Worm (Caenorhabditis elegans) whole organism, L4 larva: ENCODE results near the gene F54D5.23.

ENCODE experiments used
- D1046.2 ChIP-seq: fragments of 200-800 bp; sonication (Bioruptor generic); IDR thresholded peaks from 2 replicates; pipeline ENCODE4 v1.3.6; 2022; ENCODE audit warnings: missing genetic modification characterization, missing compliant biosample characterization
- F49E8.2 ChIP-seq: sonication (generic microtip); optimal IDR thresholded peaks from 2 replicates; lab custom pipeline; 2016; ENCODE audit warnings: missing compliant biosample characterization, mild to moderate bottlenecking, missing genetic modification characterization, borderline replicate concordance
- Y48G9A.11 ChIP-seq: fragments of 200-800 bp; sonication (Bioruptor generic); IDR thresholded peaks from 2 replicates; pipeline ENCODE4 v1.3.6; 2022; ENCODE audit warnings: missing genetic modification reagents, missing genetic modification characterization, missing compliant biosample characterization
- ama-1 ChIP-seq: fragments of 150-350 bp; optimal IDR thresholded peaks from 2 replicates; lab custom pipeline; 2014; ENCODE audit warnings: inconsistent platforms, mixed read lengths
- arid-1 ChIP-seq: fragments of 200-800 bp; sonication (Bioruptor generic); conservative IDR thresholded peaks from 2 replicates; pipeline ENCODE4 v1.3.6; 2022; ENCODE audit warnings: missing genetic modification reagents, missing genetic modification characterization, missing compliant biosample characterization
- ceh-20 ChIP-seq: fragments of 200-800 bp; sonication (Bioruptor generic); IDR thresholded peaks from 2 replicates; pipeline ENCODE4 v1.3.6; 2022; ENCODE audit warnings: missing genetic modification reagents, missing genetic modification characterization, missing compliant biosample characterization
- ceh-44 ChIP-seq: fragments of 200-800 bp; sonication (Bioruptor generic); IDR thresholded peaks from 2 replicates; pipeline ENCODE4 v1.3.6; 2022; ENCODE audit warnings: missing genetic modification reagents, missing genetic modification characterization, missing compliant biosample characterization
- ceh-82 ChIP-seq: sonication (generic microtip); optimal IDR thresholded peaks from 2 replicates; lab custom pipeline; 2017; ENCODE audit warnings: missing biosample characterization, missing genetic modification characterization
- ctbp-1 ChIP-seq: fragments of 200-800 bp; sonication (Bioruptor generic); IDR thresholded peaks from 2 replicates; pipeline ENCODE4 v1.3.6; 2022; ENCODE audit warnings: missing genetic modification reagents, missing genetic modification characterization, missing compliant biosample characterization
- daf-16 ChIP-seq, 3 experiments: sonication (generic microtip); optimal IDR thresholded peaks; 2 replicates each; lab custom pipeline; 2016 to 2017; ENCODE audit warnings: missing genetic modification characterization in 3 of 3, missing genetic modification reagents in 3 of 3, mild to moderate bottlenecking in 2 of 3, missing compliant biosample characterization in 2 of 3, missing biosample characterization in 1 of 3, moderate library complexity in 1 of 3
- daf-19 ChIP-seq: fragments of 200-800 bp; sonication (Bioruptor generic); conservative IDR thresholded peaks from 2 replicates; pipeline ENCODE4 v1.3.6; 2022; ENCODE audit warnings: missing genetic modification characterization, missing compliant biosample characterization
- dmd-6 ChIP-seq: fragments of 200-800 bp; sonication (Bioruptor generic); IDR thresholded peaks from 2 replicates; pipeline ENCODE4 v1.3.6; 2022; ENCODE audit warnings: missing genetic modification reagents, missing genetic modification characterization, missing compliant biosample characterization
- dmd-9 ChIP-seq: fragments of 200-800 bp; sonication (Bioruptor generic); IDR thresholded peaks from 2 replicates; pipeline ENCODE4 v1.3.6; 2022; ENCODE audit warnings: missing genetic modification reagents, missing genetic modification characterization, missing compliant biosample characterization
- dpl-1 ChIP-seq: fragments of 150-350 bp; optimal IDR thresholded peaks from 2 replicates; lab custom pipeline; 2014; ENCODE audit warnings: missing biosample characterization, missing genetic modification reagents, missing genetic modification characterization
- dve-1 ChIP-seq: sonication (generic microtip); optimal IDR thresholded peaks from 2 replicates; lab custom pipeline; 2017; ENCODE audit warnings: antibody characterized with exemption, mild to moderate bottlenecking, missing genetic modification characterization, missing compliant biosample characterization; ENCODE audit not compliant: insufficient read depth
- gei-8 ChIP-seq: fragments of 200-800 bp; sonication (Bioruptor generic); optimal IDR thresholded peaks from 2 replicates; lab custom pipeline; 2018; ENCODE audit warnings: mild to moderate bottlenecking, missing genetic modification characterization, missing compliant biosample characterization
- hlh-11 ChIP-seq: fragments of 200-800 bp; sonication (Bioruptor generic); optimal IDR thresholded peaks from 2 replicates; lab custom pipeline; 2018; ENCODE audit warnings: mild to moderate bottlenecking, missing genetic modification characterization, missing compliant biosample characterization
- hlh-30 ChIP-seq: sonication (generic microtip); optimal IDR thresholded peaks from 2 replicates; lab custom pipeline; 2017; ENCODE audit warnings: antibody characterized with exemption, mild to moderate bottlenecking, missing genetic modification characterization, missing compliant biosample characterization; ENCODE audit not compliant: insufficient read depth
- lim-7 ChIP-seq: fragments of 200-800 bp; sonication (Bioruptor generic); IDR thresholded peaks from 2 replicates; pipeline ENCODE4 v1.3.6; 2022; ENCODE audit warnings: missing genetic modification characterization, missing compliant biosample characterization
- lin-15B ChIP-seq: fragments of 150-350 bp; sonication (generic microtip); optimal IDR thresholded peaks from 3 replicates; lab custom pipeline; 2014; ENCODE audit warnings: missing biosample characterization, missing genetic modification characterization
- lin-38 ChIP-seq: fragments of 200-800 bp; sonication (Bioruptor generic); IDR thresholded peaks from 2 replicates; pipeline ENCODE4 v1.3.6; 2022; ENCODE audit warnings: missing genetic modification reagents, missing genetic modification characterization, missing compliant biosample characterization
- lsy-2 ChIP-seq, 2 experiments: fragments of 150-350 bp in 1 of 2; sonication (generic microtip) in 1 of 2; optimal IDR thresholded peaks; 2 replicates each; lab custom pipeline; 2014 to 2017; ENCODE audit warnings: missing biosample characterization in 2 of 2, missing genetic modification characterization in 2 of 2
- madf-5 ChIP-seq, 2 experiments: fragments of 200-800 bp; sonication (Bioruptor generic); IDR thresholded peaks; 2 replicates each; pipeline ENCODE4 v1.3.6; 2022; ENCODE audit warnings: missing compliant biosample characterization in 2 of 2, missing genetic modification characterization in 2 of 2
- madf-9 ChIP-seq: fragments of 200-800 bp; sonication (Bioruptor generic); conservative IDR thresholded peaks from 2 replicates; pipeline ENCODE4 v1.3.6; 2022; ENCODE audit warnings: missing genetic modification reagents, missing genetic modification characterization, missing compliant biosample characterization
- mdt-29 ChIP-seq: fragments of 200-800 bp; sonication (Bioruptor generic); IDR thresholded peaks from 2 replicates; pipeline ENCODE4 v1.3.6; 2022; ENCODE audit warnings: missing genetic modification reagents, missing genetic modification characterization, missing compliant biosample characterization
- mep-1 ChIP-seq: fragments of 150-350 bp; sonication (generic microtip); optimal IDR thresholded peaks from 3 replicates; lab custom pipeline; 2014; ENCODE audit warnings: missing biosample characterization, missing genetic modification characterization
- mes-2 ChIP-seq: sonication (generic microtip); optimal IDR thresholded peaks from 2 replicates; lab custom pipeline; 2016; ENCODE audit warnings: missing genotype, mild to moderate bottlenecking, missing genetic modification characterization, missing compliant biosample characterization; ENCODE audit not compliant: poor library complexity, severe bottlenecking
- mxl-2 ChIP-seq: fragments of 200-800 bp; sonication (Bioruptor generic); conservative IDR thresholded peaks from 2 replicates; pipeline ENCODE4 v1.3.6; 2022; ENCODE audit warnings: missing genetic modification reagents, missing genetic modification characterization, missing compliant biosample characterization
- nhr-10 ChIP-seq: fragments of 150-350 bp; optimal IDR thresholded peaks from 2 replicates; lab custom pipeline; 2014; ENCODE audit warnings: missing biosample characterization, missing genetic modification characterization
- nhr-28 ChIP-seq: fragments of 150-350 bp; optimal IDR thresholded peaks from 2 replicates; lab custom pipeline; 2014; ENCODE audit warnings: missing biosample characterization, missing genetic modification characterization
- nhr-48 ChIP-seq: sonication (generic microtip); optimal IDR thresholded peaks from 2 replicates; lab custom pipeline; 2016; ENCODE audit warnings: mild to moderate bottlenecking, missing genetic modification characterization, missing compliant biosample characterization
- nhr-6 ChIP-seq: fragments of 150-350 bp; optimal IDR thresholded peaks from 2 replicates; lab custom pipeline; 2014; ENCODE audit warnings: missing biosample characterization, missing genetic modification characterization
- nhr-77 ChIP-seq: fragments of 150-350 bp; optimal IDR thresholded peaks from 2 replicates; lab custom pipeline; 2014; ENCODE audit warnings: missing biosample characterization, missing genetic modification characterization
- pqm-1 ChIP-seq: sonication (generic microtip); optimal IDR thresholded peaks from 2 replicates; lab custom pipeline; 2017; ENCODE audit warnings: missing biosample characterization, missing genetic modification characterization
- rbr-2 ChIP-seq: sonication (generic microtip); optimal IDR thresholded peaks from 2 replicates; lab custom pipeline; 2016; ENCODE audit warnings: missing genotype, missing genetic modification characterization, missing compliant biosample characterization
- sdz-12 ChIP-seq: fragments of 200-800 bp; sonication (Bioruptor generic); optimal IDR thresholded peaks from 2 replicates; lab custom pipeline; 2018; ENCODE audit warnings: mild to moderate bottlenecking, missing genetic modification characterization, missing compliant biosample characterization
- set-16 ChIP-seq: fragments of 200-800 bp; sonication (Bioruptor generic); IDR thresholded peaks from 2 replicates; pipeline ENCODE4 v1.3.6; 2022; ENCODE audit warnings: missing genetic modification reagents, missing genetic modification characterization, missing compliant biosample characterization
- skn-1 ChIP-seq: fragments of 150-350 bp; optimal IDR thresholded peaks from 2 replicates; lab custom pipeline; 2014; ENCODE audit warnings: missing biosample characterization, missing genetic modification characterization
- snpc-1.2 ChIP-seq: fragments of 200-800 bp; sonication (Bioruptor generic); IDR thresholded peaks from 2 replicates; pipeline ENCODE4 v1.3.6; 2022; ENCODE audit warnings: missing genetic modification reagents, missing genetic modification characterization, missing compliant biosample characterization
- spr-1 ChIP-seq: sonication (generic microtip); optimal IDR thresholded peaks from 2 replicates; lab custom pipeline; 2016; ENCODE audit warnings: mild to moderate bottlenecking, missing genetic modification characterization, missing compliant biosample characterization
- tag-97 ChIP-seq: fragments of 200-800 bp; sonication (Bioruptor generic); IDR thresholded peaks from 2 replicates; pipeline ENCODE4 v1.3.6; 2022; ENCODE audit warnings: missing genetic modification characterization, missing compliant biosample characterization
- unc-130 ChIP-seq: sonication (generic microtip); optimal IDR thresholded peaks from 2 replicates; lab custom pipeline; 2016; ENCODE audit warnings: missing genetic modification reagents, missing genetic modification characterization, missing compliant biosample characterization
- unc-39 ChIP-seq: sonication (generic microtip); optimal IDR thresholded peaks from 2 replicates; lab custom pipeline; 2017; ENCODE audit warnings: missing biosample characterization, missing genetic modification characterization
- vab-7 ChIP-seq: fragments of 200-800 bp; sonication (Bioruptor generic); IDR thresholded peaks from 2 replicates; pipeline ENCODE4 v1.3.6; 2022; ENCODE audit warnings: missing genetic modification reagents, missing genetic modification characterization, missing compliant biosample characterization
- ztf-7 ChIP-seq: fragments of 150-350 bp; optimal IDR thresholded peaks from 2 replicates; lab custom pipeline; 2014; ENCODE audit warnings: missing biosample characterization, missing genetic modification characterization

F54D5.23 gene

DNA sequence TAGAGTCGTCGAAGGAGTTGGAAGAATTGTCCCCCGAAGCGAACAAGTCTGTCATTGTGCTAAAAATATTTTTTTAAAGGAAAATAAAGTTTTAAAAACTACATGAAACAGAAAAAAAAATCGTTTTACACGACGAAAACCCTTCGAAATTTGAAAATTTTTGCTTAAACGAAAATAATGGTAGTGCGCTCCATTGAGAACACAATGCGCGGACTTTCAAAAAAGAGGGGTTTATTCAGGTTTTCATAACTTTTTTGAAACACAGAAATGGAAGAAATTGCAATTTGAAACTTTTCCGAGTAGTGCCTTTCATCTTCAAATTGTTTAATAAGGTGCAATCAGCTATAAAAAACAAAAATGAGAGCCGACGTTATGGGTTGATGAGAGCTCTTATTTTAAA, 30.7 kb upstream of the F54D5.23 start, which contains the start of gene npp-5:
npp-5 (minus strand) TSS at position 59 of the 400 bp plus-strand sequence.
- TF ChIP-seq mxl-2 (no peak), mes-2 (tag; lab: Kevin White, UChicago) (no peak), gei-8 (GFP tag; lab: Kevin White, UChicago) (no peak), ztf-7 (no peak), nhr-48 (no peak), dpl-1 (GFP tag; lab: Kevin White, UChicago) (peak; percentile 85), lsy-2 (tag; optimal IDR thresholded peaks at IDR 0.05; lab: Kevin White, UChicago) (peak in 1 of 2 experiments; percentile 20), spr-1 (tag; lab: Kevin White, UChicago) (no peak), hlh-30 (tag; lab: Kevin White, UChicago) (peak; percentile 3), nhr-6 (tag; lab: Kevin White, UChicago) (peak; percentile 41), lin-15B (tag; lab: Kevin White, UChicago) (no peak), arid-1 (GFP tag; lab: Robert Waterston, UW) (no peak), nhr-10 (tag; lab: Kevin White, UChicago) (no peak), ama-1 (lab: Kevin White, UChicago) (no peak), lin-38 (peak; percentile 78), ceh-82 (tag; lab: Kevin White, UChicago) (no peak)

DNA sequence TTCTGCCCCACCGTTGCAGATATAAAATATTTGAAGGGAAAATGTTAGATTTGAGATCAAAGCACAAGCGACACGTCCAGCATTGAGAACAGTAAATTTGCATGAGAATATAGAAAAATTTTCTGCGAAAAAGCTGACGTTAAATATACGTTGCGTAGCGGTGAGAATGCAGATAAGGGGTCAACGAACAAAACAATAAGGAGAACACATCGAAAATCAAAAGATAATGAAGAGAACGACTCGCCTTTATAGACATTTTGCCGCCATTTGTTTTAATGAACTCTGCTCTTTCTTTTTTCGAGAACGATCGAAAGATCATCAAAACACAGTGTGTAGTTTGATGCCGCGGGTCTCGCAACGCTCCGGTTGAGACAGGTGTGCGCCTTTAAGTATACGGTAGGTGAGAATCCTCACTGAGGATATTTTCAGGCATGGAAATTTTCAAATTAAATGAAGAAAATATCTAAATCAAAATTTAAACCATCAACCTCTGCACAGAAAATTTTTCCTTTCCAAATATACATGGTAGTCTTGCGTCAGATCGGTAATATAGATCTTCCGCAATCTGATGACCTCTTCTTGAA, 27.2 kb upstream of the F54D5.23 start:
- no peak for TF ChIP-seq tag-97 (GFP tag; lab: Robert Waterston, UW)
- TF ChIP-seq madf-5 (GFP tag; IDR thresholded peaks at IDR 0.05; lab: Robert Waterston, UW), result no peak
- peak; percentile 29 for TF ChIP-seq hlh-11 (tag; lab: Kevin White, UChicago)
- no peak for TF ChIP-seq nhr-77 (tag; lab: Kevin White, UChicago)
- TF ChIP-seq madf-9, result no peak
- no peak for TF ChIP-seq mxl-2
- peak; percentile 11 for TF ChIP-seq unc-130 (GFP tag; lab: Kevin White, UChicago)
- peak in 1 of 2 experiments; percentile 36 for TF ChIP-seq lsy-2 (tag; optimal IDR thresholded peaks at IDR 0.05; lab: Kevin White, UChicago)
- 0 out of 2 replicates have a peak, but pooled peaks have one; percentile 23 for TF ChIP-seq mdt-29 (GFP tag; lab: Robert Waterston, UW)
- peak; percentile 45; the same call in 1 of the 2 replicates for TF ChIP-seq dmd-6 (GFP tag; lab: Robert Waterston, UW)
- no peak for TF ChIP-seq vab-7
- peak; percentile 71 for TF ChIP-seq F49E8.2
- TF ChIP-seq snpc-1.2 (GFP tag; lab: Robert Waterston, UW), result 0 out of 2 replicates have a peak, but pooled peaks have one; percentile 23
- no peak for TF ChIP-seq daf-16 (GFP tag; optimal IDR thresholded peaks at IDR 0.05; lab: Kevin White, UChicago)
- TF ChIP-seq daf-16 (tag; optimal IDR thresholded peaks at IDR 0.05; lab: Kevin White, UChicago), result peak; percentile 54
- 0 out of 2 replicates have a peak, but pooled peaks have one; percentile 22 for TF ChIP-seq Y48G9A.11 (GFP tag; lab: Robert Waterston, UW)
- TF ChIP-seq pqm-1 (tag; lab: Kevin White, UChicago), result peak; percentile 4
- no peak for TF ChIP-seq ceh-44 (GFP tag; lab: Robert Waterston, UW)
- TF ChIP-seq nhr-48, result peak; percentile 41
- TF ChIP-seq lin-38, result peak; percentile 63
- peak; percentile 4 for TF ChIP-seq dve-1 (tag; lab: Kevin White, UChicago)
- no peak for TF ChIP-seq set-16 (GFP tag; lab: Robert Waterston, UW)
- TF ChIP-seq, all 104 proteins: peak for 13

DNA sequence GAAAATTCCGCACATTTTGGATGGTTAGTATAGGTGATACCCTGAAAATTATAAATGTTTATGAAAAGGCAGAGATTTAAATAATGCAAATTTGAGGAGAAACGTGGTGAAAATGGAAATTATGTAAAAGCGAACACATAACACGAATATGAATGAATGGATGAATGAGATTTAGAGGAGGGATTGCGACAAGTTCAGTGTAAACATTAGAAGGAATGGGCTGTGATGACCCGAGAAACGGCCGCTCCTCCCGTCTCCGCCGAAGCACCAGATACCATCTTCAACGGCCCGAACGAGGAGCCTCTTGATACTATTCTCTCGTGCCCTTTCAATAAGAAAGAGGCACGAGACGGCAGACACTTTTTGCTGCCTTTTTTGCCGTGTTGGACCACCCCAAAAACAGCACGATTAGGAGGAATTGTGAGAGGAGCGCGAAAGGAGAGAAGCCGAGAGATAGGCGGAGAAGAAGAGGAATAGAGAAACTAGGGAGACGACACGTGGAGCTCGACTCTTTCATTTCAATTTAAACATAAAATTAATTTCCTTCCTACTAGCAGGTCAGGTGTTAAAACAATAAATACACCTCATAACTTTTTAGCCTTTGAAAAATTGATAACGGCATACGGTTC, 26.4 kb upstream of the F54D5.23 start, which contains the start of gene gfat-1:
gfat-1 (minus strand) TSS at position 51 of the 629 bp plus-strand sequence.
- TF ChIP-seq daf-19 (GFP tag; lab: Robert Waterston, UW) (no peak), skn-1 (no peak), rbr-2 (tag; lab: Kevin White, UChicago) (no peak), ctbp-1 (GFP tag; lab: Robert Waterston, UW) (0 out of 2 replicates have a peak, but pooled peaks have one; percentile 34), set-16 (GFP tag; lab: Robert Waterston, UW) (peak; percentile 32), dpl-1 (GFP tag; lab: Kevin White, UChicago) (peak; percentile 9), D1046.2 (GFP tag; lab: Robert Waterston, UW) (no peak), ceh-20 (GFP tag; lab: Robert Waterston, UW) (no peak), nhr-28 (tag; lab: Kevin White, UChicago) (no peak), dmd-9 (GFP tag; lab: Robert Waterston, UW) (no peak), ceh-44 (GFP tag; lab: Robert Waterston, UW) (no peak), lim-7 (GFP tag; lab: Robert Waterston, UW) (0 out of 2 replicates have a peak, but pooled peaks have one; percentile 8), unc-39 (tag; lab: Kevin White, UChicago) (no peak), mep-1 (tag; lab: Kevin White, UChicago) (no peak), sdz-12 (no peak), dmd-6 (GFP tag; lab: Robert Waterston, UW) (no peak), madf-5 (GFP tag; IDR thresholded peaks at IDR 0.05; lab: Robert Waterston, UW) (no peak), F49E8.2 (no peak)
